Worm (Caenorhabditis elegans) whole organism, L4 larva: ENCODE measurements around the gene acox-1.5.
A peak's percentile ranks its signal among the peaks of the same experiment; 100 is the strongest.

Experiments
- F44E2.7 ChIP-seq: fragments of 200-800 bp; sonication (Bioruptor generic); IDR thresholded peaks from 2 replicates; pipeline ENCODE4 v2.1.2; 2022; ENCODE audit warnings: missing genetic modification characterization, missing compliant biosample characterization
- T20F7.1 ChIP-seq: fragments of 200-800 bp; sonication (Bioruptor generic); optimal IDR thresholded peaks from 2 replicates; lab custom pipeline; 2018; ENCODE audit warnings: mild to moderate bottlenecking, missing genetic modification characterization, missing compliant biosample characterization
- T26A8.4 ChIP-seq: fragments of 200-800 bp; sonication (Bioruptor generic); IDR thresholded peaks from 2 replicates; pipeline ENCODE4 v1.3.6; 2022; ENCODE audit warnings: missing genetic modification characterization, missing compliant biosample characterization
- Y105C5A.15 ChIP-seq: fragments of 200-800 bp; sonication (Bioruptor generic); IDR thresholded peaks from 2 replicates; pipeline ENCODE4 v1.3.6; 2022; ENCODE audit warnings: missing genetic modification characterization, missing compliant biosample characterization
- Y48G9A.11 ChIP-seq: fragments of 200-800 bp; sonication (Bioruptor generic); IDR thresholded peaks from 2 replicates; pipeline ENCODE4 v1.3.6; 2022; ENCODE audit warnings: missing genetic modification reagents, missing genetic modification characterization, missing compliant biosample characterization
- aha-1 ChIP-seq: fragments of 150-350 bp; peaks from one replicate; lab custom pipeline; 2014; ENCODE audit warnings: missing biosample characterization, missing genetic modification characterization
- ama-1 ChIP-seq: fragments of 150-350 bp; optimal IDR thresholded peaks from 2 replicates; lab custom pipeline; 2014; ENCODE audit warnings: inconsistent platforms, mixed read lengths
- arid-1 ChIP-seq: fragments of 200-800 bp; sonication (Bioruptor generic); conservative IDR thresholded peaks from 2 replicates; pipeline ENCODE4 v1.3.6; 2022; ENCODE audit warnings: missing genetic modification reagents, missing genetic modification characterization, missing compliant biosample characterization
- ceh-62 ChIP-seq: sonication (generic microtip); optimal IDR thresholded peaks from 2 replicates; lab custom pipeline; 2017; ENCODE audit warnings: missing biosample characterization, missing genetic modification characterization
- ceh-82 ChIP-seq: sonication (generic microtip); optimal IDR thresholded peaks from 2 replicates; lab custom pipeline; 2017; ENCODE audit warnings: missing biosample characterization, missing genetic modification characterization
- daf-12 ChIP-seq: fragments of 150-350 bp; optimal IDR thresholded peaks from 2 replicates; lab custom pipeline; 2014; ENCODE audit warnings: missing biosample characterization, missing genetic modification reagents, missing genetic modification characterization
- daf-8 ChIP-seq: fragments of 200-800 bp; sonication (Bioruptor generic); IDR thresholded peaks from 2 replicates; pipeline ENCODE4 v1.3.6; 2022; ENCODE audit warnings: missing genetic modification characterization, missing compliant biosample characterization
- dmd-6 ChIP-seq: fragments of 200-800 bp; sonication (Bioruptor generic); IDR thresholded peaks from 2 replicates; pipeline ENCODE4 v1.3.6; 2022; ENCODE audit warnings: missing genetic modification reagents, missing genetic modification characterization, missing compliant biosample characterization
- dmd-8 ChIP-seq: fragments of 200-800 bp; sonication (Bioruptor generic); IDR thresholded peaks from 2 replicates; pipeline ENCODE4 v1.3.6; 2022; ENCODE audit warnings: missing genetic modification characterization, missing compliant biosample characterization
- duxl-1 ChIP-seq: sonication (generic microtip); optimal IDR thresholded peaks from 2 replicates; lab custom pipeline; 2016; ENCODE audit warnings: mild to moderate bottlenecking, missing genetic modification characterization, moderate library complexity, missing compliant biosample characterization; ENCODE audit not compliant: poor library complexity
- egl-43 ChIP-seq: fragments of 200-800 bp; sonication (Bioruptor generic); IDR thresholded peaks from 2 replicates; pipeline ENCODE4 v1.3.6; 2022; ENCODE audit warnings: missing genetic modification reagents, missing genetic modification characterization, missing compliant biosample characterization
- gei-8 ChIP-seq: fragments of 200-800 bp; sonication (Bioruptor generic); optimal IDR thresholded peaks from 2 replicates; lab custom pipeline; 2018; ENCODE audit warnings: mild to moderate bottlenecking, missing genetic modification characterization, missing compliant biosample characterization
- hif-1 ChIP-seq, 2 experiments: sonication (generic microtip); optimal IDR thresholded peaks; 2 replicates each; lab custom pipeline; 2016 to 2017; ENCODE audit warnings: missing compliant biosample characterization in 2 of 2, missing genetic modification characterization in 2 of 2, missing genetic modification reagents in 2 of 2, missing genotype in 2 of 2, mild to moderate bottlenecking in 1 of 2
- hlh-30 ChIP-seq: sonication (generic microtip); optimal IDR thresholded peaks from 2 replicates; lab custom pipeline; 2017; ENCODE audit warnings: antibody characterized with exemption, mild to moderate bottlenecking, missing genetic modification characterization, missing compliant biosample characterization; ENCODE audit not compliant: insufficient read depth
- hmg-1.1 ChIP-seq: fragments of 200-800 bp; sonication (Bioruptor generic); IDR thresholded peaks from 2 replicates; pipeline ENCODE4 v1.3.6; 2022; ENCODE audit warnings: missing genetic modification reagents, missing genetic modification characterization, missing compliant biosample characterization
- lin-13 ChIP-seq: fragments of 150-350 bp; optimal IDR thresholded peaks from 2 replicates; lab custom pipeline; 2014; ENCODE audit warnings: missing biosample characterization, missing genetic modification reagents, missing genetic modification characterization
- lin-15B ChIP-seq: fragments of 150-350 bp; sonication (generic microtip); optimal IDR thresholded peaks from 3 replicates; lab custom pipeline; 2014; ENCODE audit warnings: missing biosample characterization, missing genetic modification characterization
- lin-29 ChIP-seq: fragments of 200-800 bp; sonication (Bioruptor generic); IDR thresholded peaks from 2 replicates; pipeline ENCODE4 v1.3.6; 2022; ENCODE audit warnings: missing genetic modification reagents, missing genetic modification characterization, missing compliant biosample characterization
- madf-9 ChIP-seq: fragments of 200-800 bp; sonication (Bioruptor generic); conservative IDR thresholded peaks from 2 replicates; pipeline ENCODE4 v1.3.6; 2022; ENCODE audit warnings: missing genetic modification reagents, missing genetic modification characterization, missing compliant biosample characterization
- mes-2 ChIP-seq: sonication (generic microtip); optimal IDR thresholded peaks from 2 replicates; lab custom pipeline; 2016; ENCODE audit warnings: missing genotype, mild to moderate bottlenecking, missing genetic modification characterization, missing compliant biosample characterization; ENCODE audit not compliant: poor library complexity, severe bottlenecking
- nhr-11 ChIP-seq: fragments of 150-350 bp; optimal IDR thresholded peaks from 2 replicates; lab custom pipeline; 2014; ENCODE audit warnings: missing biosample characterization, missing genetic modification characterization
- nhr-28 ChIP-seq: fragments of 150-350 bp; optimal IDR thresholded peaks from 2 replicates; lab custom pipeline; 2014; ENCODE audit warnings: missing biosample characterization, missing genetic modification characterization
- pha-4 ChIP-seq, 2 experiments: fragments of 150-350 bp in 1 of 2; fragments of 200-800 bp in 1 of 2; sonication (Bioruptor generic) in 1 of 2; IDR thresholded peaks in 1 of 2; optimal IDR thresholded peaks in 1 of 2; 2 replicates each; pipeline versions ENCODE4 v1.3.6 to Lab custom; 2014 to 2022; ENCODE audit warnings: missing genetic modification characterization in 2 of 2, missing genetic modification reagents in 2 of 2, missing biosample characterization in 1 of 2, missing compliant biosample characterization in 1 of 2
- set-16 ChIP-seq: fragments of 200-800 bp; sonication (Bioruptor generic); IDR thresholded peaks from 2 replicates; pipeline ENCODE4 v1.3.6; 2022; ENCODE audit warnings: missing genetic modification reagents, missing genetic modification characterization, missing compliant biosample characterization
- skn-1 ChIP-seq: fragments of 150-350 bp; optimal IDR thresholded peaks from 2 replicates; lab custom pipeline; 2014; ENCODE audit warnings: missing biosample characterization, missing genetic modification characterization
- tag-97 ChIP-seq: fragments of 200-800 bp; sonication (Bioruptor generic); IDR thresholded peaks from 2 replicates; pipeline ENCODE4 v1.3.6; 2022; ENCODE audit warnings: missing genetic modification characterization, missing compliant biosample characterization
- tra-1 ChIP-seq: fragments of 200-800 bp; sonication (Bioruptor generic); IDR thresholded peaks from 2 replicates; pipeline ENCODE4 v1.3.6; 2022; ENCODE audit warnings: missing genetic modification reagents, missing genetic modification characterization, missing compliant biosample characterization
- unc-130 ChIP-seq: sonication (generic microtip); optimal IDR thresholded peaks from 2 replicates; lab custom pipeline; 2016; ENCODE audit warnings: missing genetic modification reagents, missing genetic modification characterization, missing compliant biosample characterization
- unc-39 ChIP-seq: sonication (generic microtip); optimal IDR thresholded peaks from 2 replicates; lab custom pipeline; 2017; ENCODE audit warnings: missing biosample characterization, missing genetic modification characterization
- unc-62 ChIP-seq, 3 experiments: fragments of 150-350 bp in 1 of 3; sonication (generic microtip); optimal IDR thresholded peaks in 2 of 3; peaks in 1 of 3; 1 replicate in 1 of 3; 2 replicates in 2 of 3; lab custom pipeline; 2014 to 2017; ENCODE audit warnings: missing biosample characterization in 3 of 3, missing genetic modification characterization in 3 of 3, missing genetic modification reagents in 3 of 3, missing genotype in 1 of 3
- vab-7 ChIP-seq: fragments of 200-800 bp; sonication (Bioruptor generic); IDR thresholded peaks from 2 replicates; pipeline ENCODE4 v1.3.6; 2022; ENCODE audit warnings: missing genetic modification reagents, missing genetic modification characterization, missing compliant biosample characterization
- zag-1 ChIP-seq: fragments of 150-350 bp; optimal IDR thresholded peaks from 2 replicates; lab custom pipeline; 2014; ENCODE audit warnings: missing biosample characterization, missing genetic modification characterization
- ztf-7 ChIP-seq: fragments of 150-350 bp; optimal IDR thresholded peaks from 2 replicates; lab custom pipeline; 2014; ENCODE audit warnings: missing biosample characterization, missing genetic modification characterization

Gene acox-1.5

ce11 chrIII:9629855-9630254, 37.9 kb upstream of the acox-1.5 start, which contains the start of gene rpac-19 (continued):
- TF ChIP-seq hif-1 (tag; optimal IDR thresholded peaks at IDR 0.05; lab: Kevin White, UChicago) (peak in 1 of 2 experiments; percentile 74), ztf-7 (tag; lab: Kevin White, UChicago) (peak; percentile 60), dmd-6 (GFP tag; lab: Robert Waterston, UW) (peak; percentile 60)
- TF ChIP-seq, all 104 proteins: peak for 52

- no peak for TF ChIP-seq daf-12 (tag; lab: Kevin White, UChicago)
- TF ChIP-seq nhr-11, result no peak
- no peak for TF ChIP-seq vab-7 (GFP tag; lab: Robert Waterston, UW)
- no peak for TF ChIP-seq madf-9 (GFP tag; lab: Robert Waterston, UW)
- TF ChIP-seq ceh-62 (tag; lab: Kevin White, UChicago), result no peak
- no peak for TF ChIP-seq Y105C5A.15 (GFP tag; lab: Robert Waterston, UW)
- TF ChIP-seq lin-15B, result no peak
- no peak for TF ChIP-seq tra-1 (GFP tag; lab: Robert Waterston, UW)
- no peak for TF ChIP-seq mes-2
- TF ChIP-seq zag-1 (tag; lab: Kevin White, UChicago), result no peak
- TF ChIP-seq pha-4 (GFP tag; IDR thresholded peaks at IDR 0.05; lab: Robert Waterston, UW), result no peak
- TF ChIP-seq pha-4 (tag; optimal IDR thresholded peaks at IDR 0.05; lab: Kevin White, UChicago), result no peak
- no peak for TF ChIP-seq skn-1
- TF ChIP-seq gei-8, result no peak
- no peak for TF ChIP-seq unc-130
- no peak for TF ChIP-seq ceh-82 (tag; lab: Kevin White, UChicago)
- no peak for TF ChIP-seq nhr-28 (tag; lab: Kevin White, UChicago)
- TF ChIP-seq F44E2.7 (GFP tag; lab: Robert Waterston, UW), result no peak
- TF ChIP-seq hmg-1.1 (GFP tag; lab: Robert Waterston, UW), result no peak
- TF ChIP-seq lin-29, result no peak
These were observed 37.1 kb upstream of the acox-1.5 start, which contains the start of gene tbg-1 for ce11 chrIII:9629054-9629453. Gene tbg-1 (minus strand): TSS chrIII:9629154.

- TF ChIP-seq hlh-30 (tag; lab: Kevin White, UChicago) (no peak), ama-1 (lab: Kevin White, UChicago) (peak; percentile 23), daf-8 (GFP tag; lab: Robert Waterston, UW) (no peak), unc-39 (no peak), lin-13 (GFP tag; lab: Kevin White, UChicago) (no peak), vab-7 (GFP tag; lab: Robert Waterston, UW) (no peak), hmg-1.1 (GFP tag; lab: Robert Waterston, UW) (0 out of 2 replicates have a peak, but pooled peaks have one; percentile 24), arid-1 (GFP tag; lab: Robert Waterston, UW) (peak; percentile 25; the same call in 1 of the 2 replicates), T26A8.4 (GFP tag; lab: Robert Waterston, UW) (0 out of 2 replicates have a peak, but pooled peaks have one; percentile 32), T20F7.1 (GFP tag; lab: Kevin White, UChicago) (no peak), madf-9 (GFP tag; lab: Robert Waterston, UW) (peak; percentile 31; the same call in 1 of the 2 replicates), aha-1 (tag; lab: Kevin White, UChicago) (peak; percentile 17), lin-29 (0 out of 2 replicates have a peak, but pooled peaks have one; percentile 26), tra-1 (GFP tag; lab: Robert Waterston, UW) (0 out of 2 replicates have a peak, but pooled peaks have one; percentile 24), duxl-1 (tag; lab: Kevin White, UChicago) (peak; percentile 58), egl-43 (0 out of 2 replicates have a peak, but pooled peaks have one; percentile 35), Y48G9A.11 (peak; percentile 21; the same call in 1 of the 2 replicates), mes-2 (peak; percentile 28)
These were observed 34.6 kb upstream of the acox-1.5 start for ce11 chrIII:9626602-9627001.

- TF ChIP-seq nhr-28 (tag; lab: Kevin White, UChicago) (no peak), set-16 (peak; percentile 45), dmd-8 (0 out of 2 replicates have a peak, but pooled peaks have one; percentile 22), Y48G9A.11 (no peak), T20F7.1 (GFP tag; lab: Kevin White, UChicago) (no peak), aha-1 (tag; lab: Kevin White, UChicago) (peak; percentile 75), unc-62 (GFP tag; optimal IDR thresholded peaks at IDR 0.05 in 1 of 2; lab: Kevin White, UChicago) (peak in 1 of 2 experiments; percentile 33), unc-62 (tag; optimal IDR thresholded peaks at IDR 0.05; lab: Kevin White, UChicago) (no peak), tag-97 (GFP tag; lab: Robert Waterston, UW) (no peak), daf-12 (tag; lab: Kevin White, UChicago) (no peak)
- TF ChIP-seq, all 104 proteins: peak for 4
These were observed 31.5 kb upstream of the acox-1.5 start for ce11 chrIII:9623460-9623859.
